Fruit fly (Drosophila melanogaster): ENCODE data around the gene EMC4.

EMC4 gene

dm6 chr3L:22871845-22872361 is 3.9 kb upstream of the EMC4 start, which contains the start of the genes CG11109 and Arf1 (continued):
- TF ChIP-seq B-H2 (GFP tag; optimal IDR thresholded peaks at IDR 0.05) (peak; percentile 1), CG2875 (GFP tag; optimal IDR thresholded peaks at IDR 0.05) (no peak), jumu (GFP tag; optimal IDR thresholded peaks at IDR 0.05) (no peak), CG34224 (GFP tag; IDR thresholded peaks at IDR 0.05; ENCODE audit: partially characterized antibody) (peak; percentile 70), mld (GFP tag; IDR thresholded peaks at IDR 0.05; ENCODE audit: partially characterized antibody) (peak; percentile 67; the same call in 2 of the 3 replicates), Lpt (GFP tag; optimal IDR thresholded peaks at IDR 0.05) (no peak), gsb-n (tag; optimal IDR thresholded peaks at IDR 0.05) (no peak), pzg (GFP tag; optimal IDR thresholded peaks at IDR 0.05) (peak; percentile 87), CG10565 (GFP tag; optimal IDR thresholded peaks at IDR 0.05) (no peak), Oli (tag; optimal IDR thresholded peaks at IDR 0.05) (no peak), CG1233 (GFP tag; optimal IDR thresholded peaks at IDR 0.05) (no peak), CG4328 (GFP tag; optimal IDR thresholded peaks at IDR 0.05) (no peak), Ravus (GFP tag; IDR thresholded peaks at IDR 0.05) (no peak), pnt (GFP tag; optimal IDR thresholded peaks at IDR 0.05) (no peak), aop (GFP tag; IDR thresholded peaks at IDR 0.05) (0 out of 2 replicates have a peak, but pooled peaks have one; percentile 37), Dll (GFP tag; IDR thresholded peaks at IDR 0.05; ENCODE audit: partially characterized antibody) (peak; percentile 51), Atf6 (GFP tag; IDR thresholded peaks at IDR 0.05) (no peak), maf-S (GFP tag; optimal IDR thresholded peaks at IDR 0.05) (no peak), HLHmδ (GFP tag; optimal IDR thresholded peaks at IDR 0.05) (peak; percentile 65), zen (tag; optimal IDR thresholded peaks at IDR 0.05) (peak; percentile 0), E2f2 (GFP tag; IDR thresholded peaks at IDR 0.05) (peak; percentile 61), Antp (GFP tag; optimal IDR thresholded peaks at IDR 0.05) (no peak), CG11456 (GFP tag; IDR thresholded peaks at IDR 0.05) (no peak), CG9215 (GFP tag; IDR thresholded peaks at IDR 0.05) (no peak), CG16815 (GFP tag; optimal IDR thresholded peaks at IDR 0.05) (no peak), CG11085 (GFP tag; IDR thresholded peaks at IDR 0.05) (no peak), luna (GFP tag; optimal IDR thresholded peaks at IDR 0.05) (no peak), CG4424 (GFP tag; optimal IDR thresholded peaks at IDR 0.05) (no peak), H2.0 (GFP tag; IDR thresholded peaks at IDR 0.05) (0 out of 2 replicates have a peak, but pooled peaks have one; percentile 18), Atf3 (GFP tag; optimal IDR thresholded peaks at IDR 0.05) (no peak), insv (GFP tag; optimal IDR thresholded peaks at IDR 0.05) (no peak), E2f1 (GFP tag; IDR thresholded peaks at IDR 0.05) (no peak), CG3281 (GFP tag; optimal IDR thresholded peaks at IDR 0.05) (no peak), CG18764 (GFP tag; optimal IDR thresholded peaks at IDR 0.05) (no peak), al (GFP tag; IDR thresholded peaks at IDR 0.05) (no peak), Side (GFP tag; optimal IDR thresholded peaks at IDR 0.05) (no peak), Dp (GFP tag; optimal IDR thresholded peaks at IDR 0.05) (peak; percentile 48), amos (GFP tag; IDR thresholded peaks at IDR 0.05; ENCODE audit: partially characterized antibody) (peak; percentile 85), CG14860 (GFP tag; IDR thresholded peaks at IDR 0.05; ENCODE audit: partially characterized antibody) (peak; percentile 60), ato (GFP tag; IDR thresholded peaks at IDR 0.05; ENCODE audit: partially characterized antibody) (peak; percentile 84), ac (GFP tag; optimal IDR thresholded peaks at IDR 0.05) (no peak), CG18011 (GFP tag; optimal IDR thresholded peaks at IDR 0.05) (no peak), p53 (GFP tag; optimal IDR thresholded peaks at IDR 0.05) (no peak), Sox100B (GFP tag; optimal IDR thresholded peaks at IDR 0.05) (no peak), sug (tag; optimal IDR thresholded peaks at IDR 0.05) (peak; percentile 18), CG8765 (GFP tag; IDR thresholded peaks at IDR 0.05) (no peak), chm (GFP tag; IDR thresholded peaks at IDR 0.05) (no peak), CG14014 (GFP tag; IDR thresholded peaks at IDR 0.05) (no peak), CG11247 (GFP tag; IDR thresholded peaks at IDR 0.05) (no peak), CG8290 (GFP tag; optimal IDR thresholded peaks at IDR 0.05) (no peak), CG8290 (tag; optimal IDR thresholded peaks at IDR 0.05) (peak in 1 of 2 experiments; percentile 76)
